Worm (Caenorhabditis elegans) whole organism, L3 larva: Measurements from ENCODE around the gene Y82E9BL.19.

Experiments
- R02D3.7 ChIP-seq: fragments of 150-350 bp; optimal IDR thresholded peaks from 2 replicates; lab custom pipeline; 2014; ENCODE audit warnings: missing biosample characterization, missing genetic modification characterization
- ZK546.5 ChIP-seq: sonication (generic microtip); optimal IDR thresholded peaks from 2 replicates; lab custom pipeline; 2017; ENCODE audit warnings: missing biosample characterization, missing genetic modification characterization
- aly-2 ChIP-seq: fragments of 150-350 bp; optimal IDR thresholded peaks from 2 replicates; lab custom pipeline; 2014; ENCODE audit warnings: missing biosample characterization, missing genetic modification characterization
- ama-1 ChIP-seq: fragments of 150-350 bp; optimal IDR thresholded peaks from 2 replicates; lab custom pipeline; 2018
- ceh-28 ChIP-seq: fragments of 150-350 bp; optimal IDR thresholded peaks from 2 replicates; lab custom pipeline; 2014; ENCODE audit warnings: missing biosample characterization, missing genetic modification reagents, missing genetic modification characterization
- ceh-9 ChIP-seq: sonication (generic microtip); optimal IDR thresholded peaks from 2 replicates; lab custom pipeline; 2018; ENCODE audit warnings: missing biosample characterization, missing genetic modification characterization
- daf-12 ChIP-seq: fragments of 150-350 bp; optimal IDR thresholded peaks from 2 replicates; lab custom pipeline; 2014; ENCODE audit warnings: missing biosample characterization, missing genetic modification reagents, missing genetic modification characterization
- egl-27 ChIP-seq: sonication (generic microtip); optimal IDR thresholded peaks from 4 replicates; lab custom pipeline; 2017; ENCODE audit warnings: missing biosample characterization, missing genetic modification reagents, missing genetic modification characterization
- elt-1 ChIP-seq: fragments of 150-350 bp; optimal IDR thresholded peaks from 2 replicates; lab custom pipeline; 2014; ENCODE audit warnings: missing biosample characterization, missing genetic modification characterization
- elt-2 ChIP-seq: sonication (generic microtip); optimal IDR thresholded peaks from 2 replicates; lab custom pipeline; 2016; ENCODE audit warnings: missing genetic modification reagents, mild to moderate bottlenecking, missing genetic modification characterization, missing compliant biosample characterization
- elt-3 ChIP-seq, 3 experiments: fragments of 150-350 bp in 1 of 3; sonication (generic microtip) in 2 of 3; optimal IDR thresholded peaks; 2 replicates in 2 of 3; 4 replicates in 1 of 3; lab custom pipeline; 2014 to 2017; ENCODE audit warnings: missing biosample characterization in 3 of 3, missing genetic modification characterization in 3 of 3
- fkh-2 ChIP-seq: fragments of 150-350 bp; optimal IDR thresholded peaks from 2 replicates; lab custom pipeline; 2014; ENCODE audit warnings: missing biosample characterization, missing genetic modification reagents, missing genetic modification characterization
- fos-1 ChIP-seq: fragments of 150-350 bp; optimal IDR thresholded peaks from 2 replicates; lab custom pipeline; 2014; ENCODE audit warnings: missing biosample characterization, missing genetic modification characterization
- hmg-11 ChIP-seq: sonication (generic microtip); optimal IDR thresholded peaks from 2 replicates; lab custom pipeline; 2016; ENCODE audit warnings: missing genetic modification characterization, missing compliant biosample characterization
- jun-1 ChIP-seq: fragments of 150-350 bp; optimal IDR thresholded peaks from 2 replicates; lab custom pipeline; 2014; ENCODE audit warnings: missing biosample characterization, missing genetic modification reagents, missing genetic modification characterization
- lin-15B ChIP-seq: fragments of 150-350 bp; optimal IDR thresholded peaks from 2 replicates; lab custom pipeline; 2014; ENCODE audit warnings: missing biosample characterization, missing genetic modification characterization
- nfya-1 ChIP-seq: sonication (generic microtip); optimal IDR thresholded peaks from 2 replicates; lab custom pipeline; 2017; ENCODE audit warnings: missing genetic modification characterization, mild to moderate bottlenecking, missing compliant biosample characterization, antibody characterized with exemption, moderate library complexity; ENCODE audit not compliant: insufficient read depth
- nhr-12 ChIP-seq: fragments of 150-350 bp; optimal IDR thresholded peaks from 2 replicates; lab custom pipeline; 2014; ENCODE audit warnings: missing biosample characterization, missing genetic modification characterization
- nhr-23 ChIP-seq: fragments of 150-350 bp; optimal IDR thresholded peaks from 2 replicates; lab custom pipeline; 2014; ENCODE audit warnings: missing biosample characterization, missing genetic modification reagents, missing genetic modification characterization
- nhr-67 ChIP-seq: fragments of 150-350 bp; optimal IDR thresholded peaks from 2 replicates; lab custom pipeline; 2014; ENCODE audit warnings: missing biosample characterization, missing genetic modification characterization
- nhr-76 ChIP-seq: fragments of 150-350 bp; sonication (generic microtip); optimal IDR thresholded peaks from 5 replicates; lab custom pipeline; 2014; ENCODE audit warnings: missing biosample characterization, missing genetic modification characterization
- nhr-77 ChIP-seq: fragments of 150-350 bp; optimal IDR thresholded peaks from 2 replicates; lab custom pipeline; 2014; ENCODE audit warnings: missing biosample characterization, missing genetic modification characterization
- pha-4 ChIP-seq: fragments of 150-350 bp; optimal IDR thresholded peaks from 2 replicates; lab custom pipeline; 2014; ENCODE audit warnings: missing biosample characterization, missing genetic modification reagents, missing genetic modification characterization
- pqm-1 ChIP-seq: fragments of 150-350 bp; optimal IDR thresholded peaks from 2 replicates; lab custom pipeline; 2017; ENCODE audit warnings: missing biosample characterization, missing genetic modification characterization, inconsistent platforms
- sea-2 ChIP-seq: fragments of 150-350 bp; sonication (generic microtip); optimal IDR thresholded peaks from 4 replicates; lab custom pipeline; 2014; ENCODE audit warnings: missing biosample characterization, missing genetic modification reagents, missing genetic modification characterization
- skn-1 ChIP-seq: fragments of 150-350 bp; optimal IDR thresholded peaks from 2 replicates; lab custom pipeline; 2014; ENCODE audit warnings: missing biosample characterization, missing genetic modification characterization
- snpc-4 ChIP-seq: fragments of 150-350 bp; optimal IDR thresholded peaks from 2 replicates; lab custom pipeline; 2014; ENCODE audit warnings: missing biosample characterization, missing genetic modification characterization
- unc-39 ChIP-seq: sonication (generic microtip); optimal IDR thresholded peaks from 4 replicates; lab custom pipeline; 2017; ENCODE audit warnings: missing biosample characterization, missing genetic modification characterization
- ztf-11 ChIP-seq: fragments of 150-350 bp; optimal IDR thresholded peaks from 2 replicates; lab custom pipeline; 2014; ENCODE audit warnings: missing biosample characterization, missing genetic modification characterization

Y82E9BL.19 gene

ce11 chrIII:1331894-1332293 lies at the start of gene Y82E9BL.19:
Gene Y82E9BL.19, plus strand, starts transcription at chrIII:1332016.
- TF ChIP-seq elt-2 = peak; percentile 68
- TF ChIP-seq snpc-4 (tag; lab: Kevin White, UChicago) = no peak
- TF ChIP-seq egl-27 (tag; lab: Kevin White, UChicago) = no peak
- no peak for TF ChIP-seq nhr-12 (tag; lab: Kevin White, UChicago)
- TF ChIP-seq pha-4 = no peak
- TF ChIP-seq, all 47 proteins: peak for 1

- TF ChIP-seq ceh-28 (tag; lab: Kevin White, UChicago) = peak; percentile 74
- TF ChIP-seq nfya-1 = peak; percentile 27
- no peak for TF ChIP-seq daf-12 (tag; lab: Kevin White, UChicago)
- peak; percentile 92 for TF ChIP-seq pha-4
- no peak for TF ChIP-seq nhr-67 (tag; lab: Kevin White, UChicago)
These were observed 47.2 kb upstream of the Y82E9BL.19 start, which contains the start of gene fbxa-37 for ce11 chrIII:1284584-1285046. Gene fbxa-37, plus strand, starts transcription at chrIII:1284996.

ce11 chrIII:1288473-1289056 lies 43.3 kb upstream of the Y82E9BL.19 start, which contains the start of gene fbxa-50:
Gene fbxa-50, minus strand, starts transcription at chrIII:1288523.
- TF ChIP-seq skn-1 (no peak), R02D3.7 (tag; lab: Kevin White, UChicago) (no peak), aly-2 (no peak), ama-1 (lab: Kevin White, UChicago) (no peak), nhr-23 (no peak), nhr-77 (tag; lab: Kevin White, UChicago) (no peak), nhr-12 (tag; lab: Kevin White, UChicago) (no peak), ZK546.5 (tag; lab: Kevin White, UChicago) (no peak), sea-2 (GFP tag; lab: Kevin White, UChicago) (no peak), nhr-76 (tag; lab: Kevin White, UChicago) (no peak), elt-1 (no peak), snpc-4 (tag; lab: Kevin White, UChicago) (no peak)

- TF ChIP-seq elt-3 (tag; optimal IDR thresholded peaks at IDR 0.05; lab: Kevin White, UChicago) = peak in 1 of 3 experiments; percentile 51
- TF ChIP-seq skn-1 = no peak
- peak; percentile 31 for TF ChIP-seq jun-1 (tag; lab: Kevin White, UChicago)
- peak; percentile 87 for TF ChIP-seq pqm-1 (tag; lab: Kevin White, UChicago)
- TF ChIP-seq unc-39 = no peak
- TF ChIP-seq sea-2 (GFP tag; lab: Kevin White, UChicago) = no peak
- peak; percentile 75 for TF ChIP-seq elt-2
These were observed 42.7 kb upstream of the Y82E9BL.19 start for ce11 chrIII:1289139-1289538.

- TF ChIP-seq ZK546.5 (tag; lab: Kevin White, UChicago) (no peak), nhr-12 (tag; lab: Kevin White, UChicago) (no peak), aly-2 (no peak), nhr-76 (tag; lab: Kevin White, UChicago) (no peak), lin-15B (tag; lab: Kevin White, UChicago) (no peak), ceh-9 (tag; lab: Kevin White, UChicago) (no peak), fos-1 (no peak), nhr-23 (no peak)
- TF ChIP-seq, all 47 proteins: peak for 0
These were observed 38.7 kb upstream of the Y82E9BL.19 start, which contains the start of gene fbxa-36 for ce11 chrIII:1293135-1293534. Gene fbxa-36, minus strand, starts transcription at chrIII:1293235.

- TF ChIP-seq pqm-1 (tag; lab: Kevin White, UChicago) (peak; percentile 86), fkh-2 (tag; lab: Kevin White, UChicago) (no peak), snpc-4 (tag; lab: Kevin White, UChicago) (no peak), elt-2 (peak; percentile 63)
- TF ChIP-seq, all 47 proteins: peak for 2
These were observed 36.6 kb upstream of the Y82E9BL.19 start, which contains the start of gene fbxa-35 for ce11 chrIII:1295149-1295716. Gene fbxa-35, plus strand, starts transcription at chrIII:1295666.

ce11 chrIII:1297604-1298003 lies 34.2 kb upstream of the Y82E9BL.19 start, which contains the start of gene fbxa-28:
Gene fbxa-28, plus strand, starts transcription at chrIII:1297904.
- TF ChIP-seq egl-27 (tag; lab: Kevin White, UChicago) (no peak), ztf-11 (tag; lab: Kevin White, UChicago) (no peak), skn-1 (no peak), hmg-11 (no peak)
